Fruit fly (Drosophila melanogaster) whole organism, embryonic: ENCODE measurements around the gene CG16964.

Experiments used
- CG6689 ChIP-seq: fragments of 200-800 bp; sonication (Bioruptor generic); IDR thresholded peaks from 2 replicates; pipeline ENCODE4 v1.3.6; 2022; ENCODE audit warnings: missing biosample characterization, missing genetic modification characterization
- CG7357 ChIP-seq: fragments of 200-800 bp; sonication (Bioruptor generic); IDR thresholded peaks from 3 replicates; pipeline ENCODE4 v1.3.6; 2022; ENCODE audit warnings: missing biosample characterization, missing genetic modification characterization
- CG9817 ChIP-seq: fragments of 200-800 bp; sonication (Bioruptor generic); optimal IDR thresholded peaks from 2 replicates; lab custom pipeline; 2018; ENCODE audit warnings: missing biosample characterization, mild to moderate bottlenecking, missing genetic modification characterization, moderate library complexity
- Hr39 ChIP-seq: fragments of >200 bp; optimal IDR thresholded peaks from 2 replicates; lab custom pipeline; 2017
- Ravus ChIP-seq: fragments of 200-800 bp; sonication (Bioruptor generic); IDR thresholded peaks from 2 replicates; pipeline ENCODE4 v1.3.6; 2022; ENCODE audit warnings: missing biosample characterization, missing genetic modification characterization
- Side ChIP-seq: fragments of 200-800 bp; sonication (Bioruptor generic); optimal IDR thresholded peaks from 2 replicates; lab custom pipeline; 2016; ENCODE audit warnings: missing biosample characterization, missing genetic modification characterization
- insv ChIP-seq, 2 experiments: fragments of 200-800 bp; sonication (Bioruptor generic); optimal IDR thresholded peaks; 3 replicates each; lab custom pipeline; 2016 to 2018; ENCODE audit warnings: missing biosample characterization in 2 of 2, missing genetic modification characterization in 2 of 2
- lbe ChIP-seq: fragments of 200-800 bp; sonication (Bioruptor generic); optimal IDR thresholded peaks from 2 replicates; lab custom pipeline; 2016; ENCODE audit warnings: missing biosample characterization, mild to moderate bottlenecking, missing genetic modification characterization
- pho ChIP-seq: fragments of 200-800 bp; sonication (Bioruptor generic); optimal IDR thresholded peaks from 2 replicates; lab custom pipeline; 2016; ENCODE audit warnings: missing biosample characterization, missing genetic modification characterization

DNA sequence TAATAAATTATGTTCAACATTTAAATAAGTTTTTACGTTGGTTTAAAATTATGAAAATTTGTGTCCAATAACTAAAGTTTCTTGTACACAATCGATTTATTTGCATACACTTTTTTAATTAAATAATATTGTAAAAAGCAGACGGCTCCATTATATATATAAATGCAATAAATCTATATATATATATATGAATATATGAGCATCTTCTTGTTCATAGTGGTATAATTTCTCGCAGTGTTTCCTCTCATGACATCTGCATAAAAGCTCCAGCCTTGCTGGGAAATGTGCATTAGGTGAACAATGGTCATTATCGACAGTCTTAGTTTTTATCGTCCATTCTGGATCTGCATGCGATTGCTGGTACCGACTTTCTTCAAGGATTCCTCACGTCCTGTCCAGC, 10.1 kb upstream of the CG16964 start, which contains the start of gene Or33c:
- TF ChIP-seq Side (GFP tag; lab: Kevin White, UChicago) (no peak), Hr39 (no peak), Ravus (GFP tag; lab: Robert Waterston, UW) (no peak), pho (no peak), lbe (GFP tag; lab: Kevin White, UChicago) (no peak), CG6689 (GFP tag; lab: Robert Waterston, UW) (no peak), CG9817 (tag; lab: Kevin White, UChicago) (no peak), CG7357 (GFP tag; lab: Robert Waterston, UW) (no peak), insv (GFP tag; optimal IDR thresholded peaks at IDR 0.05; lab: Kevin White, UChicago) (no peak)
